Worm (Caenorhabditis elegans) whole organism, mixed stage, embryonic: Measurements from ENCODE around the gene F11G11.15.

ENCODE experiments used
- bed-3 ChIP-seq: fragments of 200-800 bp; sonication (Bioruptor generic); optimal IDR thresholded peaks from 3 replicates; lab custom pipeline; 2018; ENCODE audit warnings: mild to moderate bottlenecking, missing genetic modification characterization, moderate library complexity, missing compliant biosample characterization
- ces-1 ChIP-seq: fragments of 150-350 bp; optimal IDR thresholded peaks from 2 replicates; lab custom pipeline; 2014; ENCODE audit warnings: missing biosample characterization, missing genetic modification reagents, missing genetic modification characterization
- drap-1 ChIP-seq: fragments of 200-800 bp; sonication (Bioruptor generic); optimal IDR thresholded peaks from 3 replicates; lab custom pipeline; 2018; ENCODE audit warnings: mild to moderate bottlenecking, missing genetic modification characterization, missing compliant biosample characterization
- mls-2 ChIP-seq: sonication (generic microtip); optimal IDR thresholded peaks from 2 replicates; lab custom pipeline; 2016; ENCODE audit warnings: mild to moderate bottlenecking, missing genetic modification characterization, moderate library complexity, missing compliant biosample characterization
- nhr-237 ChIP-seq: fragments of 150-350 bp; optimal IDR thresholded peaks from 2 replicates; lab custom pipeline; 2014; ENCODE audit warnings: missing biosample characterization, missing genetic modification characterization
- nhr-76 ChIP-seq: sonication (generic microtip); optimal IDR thresholded peaks from 2 replicates; lab custom pipeline; 2017; ENCODE audit warnings: missing biosample characterization, missing genetic modification characterization
- pha-4 ChIP-seq: fragments of 150-350 bp; optimal IDR thresholded peaks from 2 replicates; lab custom pipeline; 2018; ENCODE audit warnings: missing biosample characterization, missing genetic modification reagents, missing genetic modification characterization
- unc-39 ChIP-seq: fragments of 150-350 bp; optimal IDR thresholded peaks from 2 replicates; lab custom pipeline; 2014; ENCODE audit warnings: missing biosample characterization, missing genetic modification characterization
- unc-62 ChIP-seq: fragments of 150-350 bp; optimal IDR thresholded peaks from 2 replicates; lab custom pipeline; 2014; ENCODE audit warnings: missing biosample characterization, missing genetic modification reagents, missing genetic modification characterization

ce11 chrII:4891012-4891775 is 16.5 kb downstream of the F11G11.15 start, which contains the start of gene gst-9:
- no peak for TF ChIP-seq mls-2
- no peak for TF ChIP-seq unc-62
- no peak for TF ChIP-seq drap-1 (GFP tag; lab: Kevin White, UChicago)
- no peak for TF ChIP-seq bed-3 (GFP tag; lab: Kevin White, UChicago)
- no peak for TF ChIP-seq pha-4
- TF ChIP-seq nhr-76 (tag; lab: Kevin White, UChicago): no peak
- TF ChIP-seq ces-1 (GFP tag; lab: Kevin White, UChicago): no peak
- TF ChIP-seq unc-39: no peak
- no peak for TF ChIP-seq nhr-237 (tag; lab: Kevin White, UChicago)
